Fruit fly (Drosophila melanogaster): ENCODE data around the gene CG32641.

Gene CG32641

dm6 chrX:13211357-13212137 lies 27.3 kb downstream of the CG32641 start, which contains the start of gene sno (continued):
- TF ChIP-seq Dll (GFP tag; IDR thresholded peaks at IDR 0.05; ENCODE audit: partially characterized antibody) (peak; percentile 83; the same call in 3 of the 4 replicates), CG34376 (GFP tag; optimal IDR thresholded peaks at IDR 0.05) (no peak), cas (GFP tag; IDR thresholded peaks at IDR 0.05) (no peak), ab (GFP tag; optimal IDR thresholded peaks at IDR 0.05) (no peak), CG17186 (GFP tag; optimal IDR thresholded peaks at IDR 0.05) (no peak), pnt (GFP tag; optimal IDR thresholded peaks at IDR 0.05) (no peak), ase (GFP tag; IDR thresholded peaks at IDR 0.05) (no peak), hkb (optimal IDR thresholded peaks at IDR 0.05) (no peak), hkb (GFP tag; IDR thresholded peaks at IDR 0.05) (no peak), inv (GFP tag; IDR thresholded peaks at IDR 0.05; ENCODE audit: partially characterized antibody) (peak; percentile 87), CG11093 (GFP tag; IDR thresholded peaks at IDR 0.05) (no peak), CG4707 (GFP tag; optimal IDR thresholded peaks at IDR 0.05) (no peak), Myb (GFP tag; optimal IDR thresholded peaks at IDR 0.05) (no peak), Vsx1 (GFP tag; optimal IDR thresholded peaks at IDR 0.05) (no peak), Mad (GFP tag; optimal IDR thresholded peaks at IDR 0.05) (no peak), eve (GFP tag; optimal IDR thresholded peaks at IDR 0.05) (no peak), HLHmδ (GFP tag; optimal IDR thresholded peaks at IDR 0.05) (no peak), Fer1 (GFP tag; optimal IDR thresholded peaks at IDR 0.05) (no peak), CG18476 (GFP tag; optimal IDR thresholded peaks at IDR 0.05) (no peak), pum (GFP tag; optimal IDR thresholded peaks at IDR 0.05) (no peak), eyg (GFP tag; optimal IDR thresholded peaks at IDR 0.05) (no peak), CG12391 (tag; optimal IDR thresholded peaks at IDR 0.05) (no peak), mam (GFP tag; optimal IDR thresholded peaks at IDR 0.05) (no peak), CG2712 (tag; optimal IDR thresholded peaks at IDR 0.05) (no peak), CG13424 (tag; optimal IDR thresholded peaks at IDR 0.05) (no peak), CG13287 (GFP tag; IDR thresholded peaks at IDR 0.05; ENCODE audit: partially characterized antibody) (peak; percentile 79), BEAF-32 (GFP tag; optimal IDR thresholded peaks at IDR 0.05) (peak; percentile 78), zf30C (GFP tag; optimal IDR thresholded peaks at IDR 0.05) (no peak), bab2 (GFP tag; optimal IDR thresholded peaks at IDR 0.05) (no peak), CG6791 (GFP tag; IDR thresholded peaks at IDR 0.05; ENCODE audit: partially characterized antibody) (peak; percentile 87), CG7745 (tag; optimal IDR thresholded peaks at IDR 0.05) (no peak), CG3407 (GFP tag; optimal IDR thresholded peaks at IDR 0.05) (no peak), CG31224 (GFP tag; IDR thresholded peaks at IDR 0.05) (no peak), GATAe (GFP tag; conservative IDR thresholded peaks at IDR 0.05) (no peak), CG13624 (GFP tag; optimal IDR thresholded peaks at IDR 0.05) (no peak), CG5953 (GFP tag; IDR thresholded peaks at IDR 0.05) (no peak), org-1 (GFP tag; optimal IDR thresholded peaks at IDR 0.05) (no peak), CG13894 (tag; optimal IDR thresholded peaks at IDR 0.05) (no peak), Deaf1 (tag; optimal IDR thresholded peaks at IDR 0.05) (peak; percentile 64), her (GFP tag; optimal IDR thresholded peaks at IDR 0.05) (peak; percentile 1), CG4820 (GFP tag; optimal IDR thresholded peaks at IDR 0.05) (no peak), CG7963 (GFP tag; IDR thresholded peaks at IDR 0.05; ENCODE audit: partially characterized antibody) (peak; percentile 83; the same call in 2 of the 3 replicates), CG15073 (GFP tag; optimal IDR thresholded peaks at IDR 0.05) (no peak), zfh2 (GFP tag; optimal IDR thresholded peaks at IDR 0.05) (no peak), CG4282 (GFP tag; optimal IDR thresholded peaks at IDR 0.05) (no peak), CG17328 (GFP tag; IDR thresholded peaks at IDR 0.05) (peak; percentile 10; the same call in 1 of the 2 replicates), CG2116 (GFP tag; optimal IDR thresholded peaks at IDR 0.05) (no peak), jigr1 (GFP tag; IDR thresholded peaks at IDR 0.05) (no peak), CG17361 (GFP tag; IDR thresholded peaks at IDR 0.05) (0 out of 3 replicates have a peak, but pooled peaks have one; percentile 12), sna (GFP tag; IDR thresholded peaks at IDR 0.05; ENCODE audit: partially characterized antibody) (peak; percentile 69; the same call in 1 of the 2 replicates)

Data from whole organism, embryonic.